Worm (Caenorhabditis elegans) whole organism, L1 larva: Measurements from ENCODE around the gene srx-93.
A peak's percentile ranks its signal among the peaks of the same experiment; 100 is the strongest.

Experiments
- C16A3.4 ChIP-seq: fragments of 150-350 bp; optimal IDR thresholded peaks from 2 replicates; lab custom pipeline; 2014; ENCODE audit warnings: missing biosample characterization, missing genetic modification characterization
- Y116A8C.19 ChIP-seq: sonication (generic microtip); optimal IDR thresholded peaks from 2 replicates; lab custom pipeline; 2016; ENCODE audit warnings: missing compliant biosample characterization, missing genetic modification characterization, borderline replicate concordance
- aly-2 ChIP-seq: fragments of 150-350 bp; optimal IDR thresholded peaks from 2 replicates; lab custom pipeline; 2014; ENCODE audit warnings: missing biosample characterization, missing genetic modification characterization
- ama-1 ChIP-seq: fragments of 150-350 bp; optimal IDR thresholded peaks from 2 replicates; lab custom pipeline; 2014
- blmp-1 ChIP-seq: fragments of 150-350 bp; optimal IDR thresholded peaks from 2 replicates; lab custom pipeline; 2014; ENCODE audit warnings: missing biosample characterization, missing genetic modification characterization
- ceh-8 ChIP-seq: fragments of 200-800 bp; sonication (Bioruptor generic); optimal IDR thresholded peaks from 2 replicates; lab custom pipeline; 2018; ENCODE audit warnings: mild to moderate bottlenecking, missing genetic modification characterization, moderate library complexity, missing compliant biosample characterization
- ceh-88 ChIP-seq: fragments of 200-800 bp; sonication (Bioruptor generic); IDR thresholded peaks from 2 replicates; pipeline ENCODE4 v1.3.6; 2022; ENCODE audit warnings: missing genetic modification characterization, missing compliant biosample characterization
- ceh-90 ChIP-seq: sonication (generic microtip); optimal IDR thresholded peaks from 2 replicates; lab custom pipeline; 2016; ENCODE audit warnings: missing genetic modification characterization, missing compliant biosample characterization
- ces-1 ChIP-seq: fragments of 150-350 bp; optimal IDR thresholded peaks from 2 replicates; lab custom pipeline; 2014; ENCODE audit warnings: missing biosample characterization, missing genetic modification reagents, missing genetic modification characterization
- dpl-1 ChIP-seq, 3 experiments: fragments of 150-350 bp in 2 of 3; sonication (generic microtip) in 1 of 3; optimal IDR thresholded peaks; 2 replicates each; lab custom pipeline; 2014 to 2017; ENCODE audit warnings: missing biosample characterization in 3 of 3, missing genetic modification characterization in 3 of 3, missing genetic modification reagents in 3 of 3
- efl-1 ChIP-seq, 4 experiments: fragments of 150-350 bp; optimal IDR thresholded peaks in 3 of 4; peaks in 1 of 4; 1 replicate in 1 of 4; 2 replicates in 3 of 4; lab custom pipeline; 2014; ENCODE audit warnings: missing biosample characterization in 2 of 4, missing genetic modification characterization in 2 of 4, missing genetic modification reagents in 2 of 4
- elt-2 ChIP-seq: sonication (generic microtip); optimal IDR thresholded peaks from 2 replicates; lab custom pipeline; 2016; ENCODE audit warnings: missing genetic modification characterization, mild to moderate bottlenecking, inconsistent platforms, missing compliant biosample characterization, missing genetic modification reagents
- elt-3 ChIP-seq, 6 experiments: fragments of 150-350 bp in 1 of 6; sonication (generic microtip); optimal IDR thresholded peaks; 2 replicates each; lab custom pipeline; 2017 to 2018; ENCODE audit warnings: missing biosample characterization in 6 of 6, missing genetic modification characterization in 6 of 6, inconsistent platforms in 1 of 6
- ets-5 ChIP-seq: fragments of 200-800 bp; sonication (Bioruptor generic); IDR thresholded peaks from 2 replicates; pipeline ENCODE4 v1.3.6; 2022; ENCODE audit warnings: missing genetic modification characterization, missing compliant biosample characterization
- fkh-10 ChIP-seq: sonication (generic microtip); optimal IDR thresholded peaks from 2 replicates; lab custom pipeline; 2017; ENCODE audit warnings: missing biosample characterization, missing genetic modification reagents, missing genetic modification characterization
- fkh-4 ChIP-seq: sonication (generic microtip); optimal IDR thresholded peaks from 2 replicates; lab custom pipeline; 2016; ENCODE audit warnings: missing compliant biosample characterization, missing genetic modification characterization, borderline replicate concordance
- fkh-8 ChIP-seq: sonication (generic microtip); optimal IDR thresholded peaks from 2 replicates; lab custom pipeline; 2016; ENCODE audit warnings: mild to moderate bottlenecking, missing genetic modification characterization, missing compliant biosample characterization
- grh-1 ChIP-seq: fragments of 200-800 bp; sonication (Bioruptor generic); IDR thresholded peaks from 2 replicates; pipeline ENCODE4 v1.3.6; 2022; ENCODE audit warnings: missing genetic modification reagents, missing genetic modification characterization, missing compliant biosample characterization
- isw-1 ChIP-seq: fragments of 200-800 bp; sonication (Bioruptor generic); IDR thresholded peaks from 2 replicates; pipeline ENCODE4 v1.3.6; 2022; ENCODE audit warnings: missing genetic modification characterization, missing compliant biosample characterization
- lin-13 ChIP-seq: fragments of 150-350 bp; optimal IDR thresholded peaks from 2 replicates; lab custom pipeline; 2014; ENCODE audit warnings: missing biosample characterization, missing genetic modification reagents, missing genetic modification characterization
- lin-14 ChIP-seq: fragments of 200-800 bp; sonication (Bioruptor generic); optimal IDR thresholded peaks from 2 replicates; lab custom pipeline; 2018; ENCODE audit warnings: mild to moderate bottlenecking, missing genetic modification characterization, moderate library complexity, missing compliant biosample characterization
- lin-15B ChIP-seq: fragments of 150-350 bp; sonication (generic microtip); optimal IDR thresholded peaks from 3 replicates; lab custom pipeline; 2014; ENCODE audit warnings: missing biosample characterization, missing genetic modification characterization
- lin-35 ChIP-seq, 2 experiments: fragments of 150-350 bp; optimal IDR thresholded peaks; 2 replicates each; lab custom pipeline; 2014; ENCODE audit warnings: missing biosample characterization in 2 of 2, missing genetic modification characterization in 2 of 2, missing genetic modification reagents in 2 of 2
- lin-39 ChIP-seq: fragments of 150-350 bp; optimal IDR thresholded peaks from 2 replicates; lab custom pipeline; 2014; ENCODE audit warnings: missing biosample characterization, missing genetic modification reagents, missing genetic modification characterization
- mab-9 ChIP-seq: fragments of 200-800 bp; sonication (Bioruptor generic); IDR thresholded peaks from 2 replicates; pipeline ENCODE4 v1.3.6; 2022; ENCODE audit warnings: missing genetic modification reagents, missing genetic modification characterization, missing compliant biosample characterization
- mef-2 ChIP-seq: fragments of 150-350 bp; optimal IDR thresholded peaks from 2 replicates; lab custom pipeline; 2014; ENCODE audit warnings: missing biosample characterization, missing genetic modification characterization
- nhr-20 ChIP-seq: sonication (generic microtip); optimal IDR thresholded peaks from 2 replicates; lab custom pipeline; 2016; ENCODE audit warnings: mild to moderate bottlenecking, missing genetic modification characterization, missing compliant biosample characterization
- nhr-237 ChIP-seq: fragments of 150-350 bp; optimal IDR thresholded peaks from 2 replicates; lab custom pipeline; 2014; ENCODE audit warnings: missing biosample characterization, missing genetic modification characterization
- nhr-28 ChIP-seq: fragments of 150-350 bp; optimal IDR thresholded peaks from 2 replicates; lab custom pipeline; 2014; ENCODE audit warnings: missing biosample characterization, missing genetic modification characterization
- nhr-47 ChIP-seq: sonication (generic microtip); optimal IDR thresholded peaks from 2 replicates; lab custom pipeline; 2016; ENCODE audit warnings: mild to moderate bottlenecking, missing genetic modification characterization, moderate library complexity, missing compliant biosample characterization
- nhr-71 ChIP-seq: sonication (generic microtip); optimal IDR thresholded peaks from 2 replicates; lab custom pipeline; 2016; ENCODE audit warnings: mild to moderate bottlenecking, missing genetic modification characterization, moderate library complexity, missing compliant biosample characterization
- nhr-77 ChIP-seq: fragments of 150-350 bp; optimal IDR thresholded peaks from 2 replicates; lab custom pipeline; 2014; ENCODE audit warnings: missing biosample characterization, missing genetic modification characterization
- pag-3 ChIP-seq: sonication (generic microtip); optimal IDR thresholded peaks from 2 replicates; lab custom pipeline; 2017; ENCODE audit warnings: missing genetic modification characterization, mild to moderate bottlenecking, missing compliant biosample characterization, antibody characterized with exemption, borderline replicate concordance; ENCODE audit not compliant: insufficient read depth
- pqm-1 ChIP-seq: sonication (generic microtip); optimal IDR thresholded peaks from 3 replicates; lab custom pipeline; 2017; ENCODE audit warnings: missing biosample characterization, missing genetic modification characterization
- rnt-1 ChIP-seq: sonication (generic microtip); optimal IDR thresholded peaks from 2 replicates; lab custom pipeline; 2016; ENCODE audit warnings: mild to moderate bottlenecking, missing genetic modification characterization, moderate library complexity, missing compliant biosample characterization
- skn-1 ChIP-seq: fragments of 150-350 bp; optimal IDR thresholded peaks from 2 replicates; lab custom pipeline; 2014; ENCODE audit warnings: missing biosample characterization, missing genetic modification characterization
- snpc-4 ChIP-seq: fragments of 150-350 bp; optimal IDR thresholded peaks from 2 replicates; lab custom pipeline; 2014; ENCODE audit warnings: missing biosample characterization, missing genetic modification characterization
- snu-23 ChIP-seq: sonication (generic microtip); optimal IDR thresholded peaks from 2 replicates; lab custom pipeline; 2016; ENCODE audit warnings: missing genetic modification characterization, missing compliant biosample characterization
- sox-4 ChIP-seq: sonication (generic microtip); optimal IDR thresholded peaks from 2 replicates; lab custom pipeline; 2016; ENCODE audit warnings: missing genetic modification characterization, missing compliant biosample characterization
- sptf-1 ChIP-seq: fragments of 150-350 bp; optimal IDR thresholded peaks from 2 replicates; lab custom pipeline; 2014; ENCODE audit warnings: missing biosample characterization, missing genetic modification characterization
- sup-37 ChIP-seq: fragments of 200-800 bp; sonication (Bioruptor generic); optimal IDR thresholded peaks from 2 replicates; lab custom pipeline; 2018; ENCODE audit warnings: mild to moderate bottlenecking, missing genetic modification characterization, missing compliant biosample characterization
- tlp-1 ChIP-seq: fragments of 150-350 bp; optimal IDR thresholded peaks from 2 replicates; lab custom pipeline; 2014; ENCODE audit warnings: missing biosample characterization, missing genetic modification characterization
- unc-30 ChIP-seq: sonication (generic microtip); optimal IDR thresholded peaks from 2 replicates; lab custom pipeline; 2017; ENCODE audit warnings: missing biosample characterization, missing genetic modification characterization
- unc-86 ChIP-seq: sonication (generic microtip); optimal IDR thresholded peaks from 2 replicates; lab custom pipeline; 2016; ENCODE audit warnings: missing genetic modification characterization, missing compliant biosample characterization
- unc-98 ChIP-seq: fragments of 200-800 bp; sonication (Bioruptor generic); IDR thresholded peaks from 2 replicates; pipeline ENCODE4 v1.3.6; 2022; ENCODE audit warnings: missing genetic modification characterization, missing compliant biosample characterization
- vab-15 ChIP-seq: sonication (generic microtip); optimal IDR thresholded peaks from 2 replicates; lab custom pipeline; 2017; ENCODE audit warnings: missing genotype, mild to moderate bottlenecking, missing genetic modification characterization, missing compliant biosample characterization
- zag-1 ChIP-seq: fragments of 150-350 bp; optimal IDR thresholded peaks from 2 replicates; lab custom pipeline; 2014; ENCODE audit warnings: missing biosample characterization, missing genetic modification characterization
- zip-4 ChIP-seq: fragments of 200-800 bp; sonication (Bioruptor generic); optimal IDR thresholded peaks from 2 replicates; lab custom pipeline; 2018; ENCODE audit warnings: mild to moderate bottlenecking, missing genetic modification characterization, moderate library complexity, missing compliant biosample characterization
- ztf-4 ChIP-seq: fragments of 150-350 bp; optimal IDR thresholded peaks from 2 replicates; lab custom pipeline; 2014; ENCODE audit warnings: missing biosample characterization, missing genetic modification characterization

Gene srx-93

DNA sequence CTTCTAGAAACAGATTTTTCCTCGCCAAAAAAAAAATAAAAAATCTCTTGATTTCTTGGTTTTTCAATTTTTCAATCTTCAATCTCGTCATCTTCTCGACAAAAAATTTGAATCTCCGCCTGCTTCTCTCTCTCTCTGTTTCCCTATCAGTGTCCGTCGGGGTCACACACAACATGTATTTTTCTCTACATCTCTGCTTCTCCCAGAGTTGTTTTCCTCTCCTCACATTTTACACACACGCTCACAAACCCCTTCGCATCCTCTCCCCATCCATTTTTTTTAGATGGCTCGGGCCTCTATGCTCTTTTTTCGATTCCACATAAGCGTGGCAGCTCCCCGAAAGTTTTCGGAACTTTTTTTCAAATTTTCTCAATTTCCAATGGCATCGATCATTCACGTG lies 40.7 kb downstream of the srx-93 start (continued):
- TF ChIP-seq rnt-1 (tag; lab: Kevin White, UChicago) (peak; percentile 55), lin-13 (GFP tag; lab: Kevin White, UChicago) (no peak), Y116A8C.19 (tag; lab: Kevin White, UChicago) (no peak), tlp-1 (no peak), sup-37 (no peak), zip-4 (GFP tag; lab: Kevin White, UChicago) (no peak), ets-5 (GFP tag; lab: Robert Waterston, UW) (no peak), aly-2 (no peak), sox-4 (no peak), unc-98 (GFP tag; lab: Robert Waterston, UW) (no peak), nhr-28 (tag; lab: Kevin White, UChicago) (no peak), nhr-20 (tag; lab: Kevin White, UChicago) (peak; percentile 67), elt-2 (tag; lab: Kevin White, UChicago) (no peak), ama-1 (lab: Kevin White, UChicago) (no peak), mef-2 (tag; lab: Kevin White, UChicago) (no peak), fkh-8 (tag; lab: Kevin White, UChicago) (peak; percentile 15), ztf-4 (tag; lab: Kevin White, UChicago) (no peak), dpl-1 (GFP tag; optimal IDR thresholded peaks at IDR 0.05; lab: Kevin White, UChicago) (peak; percentile 62 to 81 (median 65)), skn-1 (peak; percentile 27), snpc-4 (tag; lab: Kevin White, UChicago) (no peak), nhr-71 (tag; lab: Kevin White, UChicago) (peak; percentile 73), lin-14 (GFP tag; lab: Kevin White, UChicago) (peak; percentile 85), elt-3 (tag; optimal IDR thresholded peaks at IDR 0.05; lab: Kevin White, UChicago) (peak in 2 of 6 experiments; percentile 1 to 14), snu-23 (GFP tag; lab: Kevin White, UChicago) (peak; percentile 68), nhr-47 (tag; lab: Kevin White, UChicago) (peak; percentile 35), fkh-10 (peak; percentile 12), ces-1 (GFP tag; lab: Kevin White, UChicago) (no peak), unc-86 (tag; lab: Kevin White, UChicago) (no peak), efl-1 (optimal IDR thresholded peaks at IDR 0.05; lab: Kevin White, UChicago) (peak; percentile 46 to 68), efl-1 (GFP tag; optimal IDR thresholded peaks at IDR 0.05 in 1 of 2; lab: Kevin White, UChicago) (peak; percentile 82 to 96), blmp-1 (tag; lab: Kevin White, UChicago) (no peak), pag-3 (tag; lab: Kevin White, UChicago) (no peak), sptf-1 (no peak), fkh-4 (tag; lab: Kevin White, UChicago) (no peak), ceh-90 (tag; lab: Kevin White, UChicago) (no peak), lin-15B (tag; lab: Kevin White, UChicago) (peak; percentile 86), nhr-237 (tag; lab: Kevin White, UChicago) (no peak), C16A3.4 (tag; lab: Kevin White, UChicago) (peak; percentile 15), ceh-8 (no peak), pqm-1 (no peak), mab-9 (no peak), grh-1 (GFP tag; lab: Robert Waterston, UW) (no peak), lin-35 (GFP tag; optimal IDR thresholded peaks at IDR 0.05; lab: Kevin White, UChicago) (peak; percentile 73 to 86), vab-15 (no peak), isw-1 (GFP tag; lab: Robert Waterston, UW) (no peak), lin-39 (no peak), zag-1 (no peak), nhr-77 (tag; lab: Kevin White, UChicago) (peak; percentile 25), unc-30 (tag; lab: Kevin White, UChicago) (no peak), ceh-88 (GFP tag; lab: Robert Waterston, UW) (no peak)
